Worm (Caenorhabditis elegans) whole organism, L4/young adult: Measurements from ENCODE around the gene vhp-1.

Source experiments
- dao-5 ChIP-seq: sonication (generic microtip); optimal IDR thresholded peaks from 2 replicates; lab custom pipeline; 2016; ENCODE audit warnings: missing genotype, missing genetic modification characterization, moderate library complexity, missing compliant biosample characterization
- him-1 ChIP-seq: sonication (generic microtip); optimal IDR thresholded peaks from 2 replicates; lab custom pipeline; 2016; ENCODE audit warnings: missing genotype, missing genetic modification reagents, missing genetic modification characterization, missing compliant biosample characterization

DNA sequence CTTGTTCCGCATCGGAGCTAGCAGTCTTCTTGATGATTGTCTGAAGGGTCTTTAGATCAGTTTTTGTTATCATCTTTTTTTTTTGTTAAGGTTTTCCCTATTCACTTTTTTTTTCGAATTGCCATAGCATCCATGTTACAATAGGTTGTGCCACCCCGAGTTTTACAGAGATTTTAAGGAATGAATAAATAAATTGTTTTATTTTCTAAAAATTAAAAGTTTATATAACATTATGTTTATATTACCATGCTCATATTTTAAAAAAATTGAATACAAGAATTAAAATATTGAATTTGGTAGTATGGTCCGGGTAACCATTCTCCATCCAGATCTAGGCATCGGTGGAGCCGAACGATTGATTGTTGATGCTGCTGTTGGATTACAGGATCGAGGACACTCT is 51.9 kb downstream of the vhp-1 start, which contains the start of gene algn-2:
- TF ChIP-seq him-1 (no peak), dao-5 (tag; lab: Kevin White, UChicago) (no peak)
